Worm (Caenorhabditis elegans) whole organism, young adult: Measurements from ENCODE around the gene R07E4.3.
A peak's percentile ranks its signal among the peaks of the same experiment; 100 is the strongest.

Source experiments
- B0035.1 ChIP-seq: sonication (generic microtip); optimal IDR thresholded peaks from 2 replicates; lab custom pipeline; 2016; ENCODE audit warnings: missing genetic modification characterization, mild to moderate bottlenecking, missing compliant biosample characterization, missing genotype, missing genetic modification reagents
- D2030.7 ChIP-seq: fragments of 200-800 bp; sonication (Bioruptor generic); IDR thresholded peaks from 2 replicates; pipeline ENCODE4 v1.3.6; 2022; ENCODE audit warnings: missing genetic modification reagents, missing genetic modification characterization, missing compliant biosample characterization
- F23B12.7 ChIP-seq: sonication (generic microtip); optimal IDR thresholded peaks from 2 replicates; lab custom pipeline; 2017; ENCODE audit warnings: missing genetic modification characterization, mild to moderate bottlenecking, missing compliant biosample characterization, antibody characterized with exemption, moderate library complexity; ENCODE audit not compliant: insufficient read depth
- F49E8.2 ChIP-seq: sonication (generic microtip); optimal IDR thresholded peaks from 3 replicates; lab custom pipeline; 2017; ENCODE audit warnings: missing genetic modification characterization, mild to moderate bottlenecking, missing compliant biosample characterization, antibody characterized with exemption, moderate library complexity; ENCODE audit not compliant: insufficient read depth
- F55B11.4 ChIP-seq: sonication (generic microtip); optimal IDR thresholded peaks from 2 replicates; lab custom pipeline; 2016; ENCODE audit warnings: missing compliant biosample characterization, missing genetic modification characterization, borderline replicate concordance; ENCODE audit not compliant: insufficient read depth
- T07F8.4 ChIP-seq: sonication (generic microtip); optimal IDR thresholded peaks from 2 replicates; lab custom pipeline; 2016; ENCODE audit warnings: mild to moderate bottlenecking, missing genetic modification characterization, moderate library complexity, missing compliant biosample characterization
- Y53F4B.3 ChIP-seq: fragments of 200-800 bp; sonication (Bioruptor generic); IDR thresholded peaks from 2 replicates; pipeline ENCODE4 v1.3.6; 2022; ENCODE audit warnings: missing genetic modification reagents, missing genetic modification characterization, missing compliant biosample characterization
- Y56A3A.18 ChIP-seq: fragments of 200-800 bp; sonication (Bioruptor generic); IDR thresholded peaks from 2 replicates; pipeline ENCODE4 v1.3.6; 2022; ENCODE audit warnings: missing genetic modification reagents, missing genetic modification characterization, missing compliant biosample characterization
- akir-1 ChIP-seq: fragments of 200-800 bp; sonication (Bioruptor generic); optimal IDR thresholded peaks from 2 replicates; lab custom pipeline; 2018; ENCODE audit warnings: mild to moderate bottlenecking, missing genetic modification characterization, moderate library complexity, missing compliant biosample characterization
- attf-3 ChIP-seq: fragments of 200-800 bp; sonication (Bioruptor generic); conservative IDR thresholded peaks from 2 replicates; pipeline ENCODE4 v1.3.6; 2022; ENCODE audit warnings: missing genetic modification reagents, missing genetic modification characterization, missing compliant biosample characterization
- attf-6 ChIP-seq: fragments of 200-800 bp; sonication (Bioruptor generic); IDR thresholded peaks from 2 replicates; pipeline ENCODE4 v1.3.6; 2022; ENCODE audit warnings: missing genetic modification reagents, missing genetic modification characterization, missing compliant biosample characterization
- bed-2 ChIP-seq: fragments of 200-800 bp; sonication (Bioruptor generic); IDR thresholded peaks from 2 replicates; pipeline ENCODE4 v1.3.6; 2022; ENCODE audit warnings: missing genetic modification reagents, missing genetic modification characterization, missing compliant biosample characterization
- ccch-3 ChIP-seq: fragments of 200-800 bp; sonication (Bioruptor generic); optimal IDR thresholded peaks from 2 replicates; lab custom pipeline; 2018; ENCODE audit warnings: mild to moderate bottlenecking, missing genetic modification characterization, missing compliant biosample characterization
- cebp-1 ChIP-seq, 2 experiments: fragments of 200-800 bp in 1 of 2; sonication (Bioruptor generic) in 1 of 2; sonication (generic microtip) in 1 of 2; IDR thresholded peaks in 1 of 2; optimal IDR thresholded peaks in 1 of 2; 2 replicates each; pipeline versions ENCODE4 v1.3.6 to Lab custom; 2017 to 2022; ENCODE audit warnings: missing compliant biosample characterization in 2 of 2, missing genetic modification characterization in 2 of 2, mild to moderate bottlenecking in 1 of 2, missing genetic modification reagents in 1 of 2, moderate library complexity in 1 of 2
- ceh-40 ChIP-seq: fragments of 200-800 bp; sonication (Bioruptor generic); IDR thresholded peaks from 2 replicates; pipeline ENCODE4 v1.3.6; 2022; ENCODE audit warnings: missing genetic modification characterization, missing compliant biosample characterization
- ceh-58 ChIP-seq: fragments of 200-800 bp; sonication (Bioruptor generic); IDR thresholded peaks from 2 replicates; pipeline ENCODE4 v1.3.6; 2022; ENCODE audit warnings: missing genetic modification characterization, missing compliant biosample characterization
- dpl-1 ChIP-seq: fragments of 150-350 bp; optimal IDR thresholded peaks from 2 replicates; lab custom pipeline; 2014; ENCODE audit warnings: missing biosample characterization, missing genetic modification reagents, missing genetic modification characterization
- efl-1 ChIP-seq: fragments of 150-350 bp; optimal IDR thresholded peaks from 2 replicates; lab custom pipeline; 2014; ENCODE audit warnings: missing biosample characterization, missing genetic modification reagents, missing genetic modification characterization
- fkh-3 ChIP-seq: sonication (generic microtip); optimal IDR thresholded peaks from 2 replicates; lab custom pipeline; 2016; ENCODE audit warnings: mild to moderate bottlenecking, missing genetic modification characterization, missing compliant biosample characterization
- hlh-12 ChIP-seq: sonication (generic microtip); optimal IDR thresholded peaks from 2 replicates; lab custom pipeline; 2016; ENCODE audit warnings: missing genetic modification characterization, missing compliant biosample characterization
- hmg-1.2 ChIP-seq: fragments of 200-800 bp; sonication (Bioruptor generic); IDR thresholded peaks from 2 replicates; pipeline ENCODE4 v1.3.6; 2022; ENCODE audit warnings: missing genetic modification reagents, missing genetic modification characterization, missing compliant biosample characterization
- hmg-20 ChIP-seq: fragments of 200-800 bp; sonication (Bioruptor generic); IDR thresholded peaks from 2 replicates; pipeline ENCODE4 v1.3.6; 2022; ENCODE audit warnings: missing genetic modification reagents, missing genetic modification characterization, missing compliant biosample characterization
- let-607 ChIP-seq, 2 experiments: fragments of 200-800 bp in 1 of 2; sonication (Bioruptor generic) in 1 of 2; sonication (generic microtip) in 1 of 2; optimal IDR thresholded peaks; 2 replicates each; lab custom pipeline; 2016 to 2018; ENCODE audit warnings: mild to moderate bottlenecking in 2 of 2, missing compliant biosample characterization in 2 of 2, missing genetic modification characterization in 2 of 2, moderate library complexity in 2 of 2, missing genotype in 1 of 2
- lin-35 ChIP-seq, 3 experiments: fragments of 150-350 bp in 2 of 3; sonication (generic microtip) in 1 of 3; optimal IDR thresholded peaks; 2 replicates each; lab custom pipeline; 2014 to 2018; ENCODE audit warnings: missing biosample characterization in 3 of 3, missing genetic modification characterization in 3 of 3, missing genetic modification reagents in 3 of 3
- lin-54 ChIP-seq: fragments of 200-800 bp; sonication (Bioruptor generic); optimal IDR thresholded peaks from 2 replicates; lab custom pipeline; 2018; ENCODE audit warnings: mild to moderate bottlenecking, missing genetic modification characterization, missing compliant biosample characterization
- lir-1 ChIP-seq: fragments of 200-800 bp; sonication (Bioruptor generic); conservative IDR thresholded peaks from 2 replicates; pipeline ENCODE4 v1.3.6; 2022; ENCODE audit warnings: missing genetic modification reagents, missing genetic modification characterization, missing compliant biosample characterization
- madf-6 ChIP-seq: fragments of 200-800 bp; sonication (Bioruptor generic); IDR thresholded peaks from 2 replicates; pipeline ENCODE4 v1.3.6; 2022; ENCODE audit warnings: missing genetic modification reagents, missing genetic modification characterization, missing compliant biosample characterization
- madf-8 ChIP-seq: fragments of 200-800 bp; sonication (Bioruptor generic); conservative IDR thresholded peaks from 2 replicates; pipeline ENCODE4 v1.3.6; 2022; ENCODE audit warnings: missing genetic modification reagents, missing genetic modification characterization, missing compliant biosample characterization
- mel-28 ChIP-seq: sonication (generic microtip); optimal IDR thresholded peaks from 2 replicates; lab custom pipeline; 2016; ENCODE audit warnings: borderline replicate concordance, mild to moderate bottlenecking, missing genetic modification characterization, missing compliant biosample characterization
- nfyb-1 ChIP-seq: fragments of 200-800 bp; sonication (Bioruptor generic); IDR thresholded peaks from 2 replicates; pipeline ENCODE4 v1.3.6; 2022; ENCODE audit warnings: missing genetic modification reagents, missing genetic modification characterization, missing compliant biosample characterization
- nhr-80 ChIP-seq: sonication (generic microtip); optimal IDR thresholded peaks from 2 replicates; lab custom pipeline; 2016; ENCODE audit warnings: missing genetic modification characterization, missing compliant biosample characterization
- pbrm-1 ChIP-seq: fragments of 200-800 bp; sonication (Bioruptor generic); IDR thresholded peaks from 2 replicates; pipeline ENCODE4 v1.3.6; 2022; ENCODE audit warnings: missing genetic modification reagents, missing genetic modification characterization, missing compliant biosample characterization
- pha-4 ChIP-seq: fragments of 150-350 bp; sonication (generic microtip); optimal IDR thresholded peaks from 2 replicates; lab custom pipeline; 2014; ENCODE audit warnings: missing biosample characterization, missing genetic modification reagents, missing genetic modification characterization
- rcor-1 ChIP-seq: fragments of 200-800 bp; sonication (Bioruptor generic); IDR thresholded peaks from 2 replicates; pipeline ENCODE4 v1.3.6; 2022; ENCODE audit warnings: missing genetic modification reagents, missing genetic modification characterization, missing compliant biosample characterization
- rec-8 ChIP-seq, 2 experiments: sonication (generic microtip); optimal IDR thresholded peaks; 2 replicates each; lab custom pipeline; 2016; ENCODE audit warnings: mild to moderate bottlenecking in 2 of 2, missing genetic modification characterization in 2 of 2, missing genetic modification reagents in 2 of 2, missing genotype in 2 of 2, missing biosample characterization in 1 of 2, missing compliant biosample characterization in 1 of 2, moderate library complexity in 1 of 2
- sdz-38 ChIP-seq: sonication (generic microtip); optimal IDR thresholded peaks from 2 replicates; lab custom pipeline; 2016; ENCODE audit warnings: missing genotype, missing genetic modification characterization, missing compliant biosample characterization
- sea-2 ChIP-seq: fragments of 200-800 bp; sonication (Bioruptor generic); IDR thresholded peaks from 2 replicates; pipeline ENCODE4 v1.3.6; 2022; ENCODE audit warnings: missing genetic modification characterization, missing compliant biosample characterization
- snpc-3.4 ChIP-seq: sonication (generic microtip); optimal IDR thresholded peaks from 2 replicates; lab custom pipeline; 2017; ENCODE audit warnings: missing genetic modification characterization, mild to moderate bottlenecking, missing compliant biosample characterization, antibody characterized with exemption, moderate library complexity, missing genotype, missing genetic modification reagents
- somi-1 ChIP-seq: fragments of 200-800 bp; sonication (Bioruptor generic); optimal IDR thresholded peaks from 2 replicates; lab custom pipeline; 2018; ENCODE audit warnings: mild to moderate bottlenecking, missing genetic modification characterization, missing compliant biosample characterization
- sptf-2 ChIP-seq: fragments of 200-800 bp; sonication (Bioruptor generic); optimal IDR thresholded peaks from 2 replicates; lab custom pipeline; 2018; ENCODE audit warnings: mild to moderate bottlenecking, missing genetic modification characterization, missing compliant biosample characterization
- tbp1 ChIP-seq: fragments of 200-800 bp; sonication (Bioruptor generic); optimal IDR thresholded peaks from 2 replicates; lab custom pipeline; 2018; ENCODE audit warnings: mild to moderate bottlenecking, missing genetic modification characterization, missing compliant biosample characterization
- unc-130 ChIP-seq: sonication (generic microtip); optimal IDR thresholded peaks from 2 replicates; lab custom pipeline; 2016; ENCODE audit warnings: missing genetic modification reagents, missing genetic modification characterization, missing compliant biosample characterization
- xnd-1 ChIP-seq: sonication (generic microtip); optimal IDR thresholded peaks from 2 replicates; lab custom pipeline; 2016; ENCODE audit warnings: missing genotype, missing genetic modification reagents, missing genetic modification characterization, missing compliant biosample characterization

Gene R07E4.3

ce11 chrX:5932923-5933322 lies 20.3 kb upstream of the R07E4.3 start:
- TF ChIP-seq attf-3 (GFP tag; lab: Robert Waterston, UW) (no peak), madf-8 (GFP tag; lab: Robert Waterston, UW) (no peak)

ce11 chrX:5935473-5935872 lies 17.8 kb upstream of the R07E4.3 start, which contains the start of gene C46F4.3:
C46F4.3 (plus strand) TSS chrX:5935773.
- TF ChIP-seq lin-35 (GFP tag; optimal IDR thresholded peaks at IDR 0.05; lab: Kevin White, UChicago) (no peak), ccch-3 (GFP tag; lab: Kevin White, UChicago) (no peak), akir-1 (GFP tag; lab: Kevin White, UChicago) (no peak), dpl-1 (GFP tag; lab: Kevin White, UChicago) (no peak), madf-6 (GFP tag; lab: Robert Waterston, UW) (no peak), B0035.1 (tag; lab: Kevin White, UChicago) (no peak), nfyb-1 (GFP tag; lab: Robert Waterston, UW) (no peak), snpc-3.4 (no peak), lin-54 (no peak), T07F8.4 (tag; lab: Kevin White, UChicago) (no peak), hmg-20 (GFP tag; lab: Robert Waterston, UW) (no peak), rec-8 (tag; optimal IDR thresholded peaks at IDR 0.05; lab: Kevin White, UChicago) (no peak), sdz-38 (tag; lab: Kevin White, UChicago) (no peak), rcor-1 (no peak), F55B11.4 (tag; lab: Kevin White, UChicago) (no peak)

- TF ChIP-seq let-607 (tag; optimal IDR thresholded peaks at IDR 0.05; lab: Kevin White, UChicago): no peak
- peak; percentile 4 for TF ChIP-seq nhr-80 (tag; lab: Kevin White, UChicago)
- no peak for TF ChIP-seq lir-1 (GFP tag; lab: Robert Waterston, UW)
These were observed 11.9 kb upstream of the R07E4.3 start for ce11 chrX:5941325-5941724.

ce11 chrX:5942171-5942570 lies 11.1 kb upstream of the R07E4.3 start:
- TF ChIP-seq bed-2 (GFP tag; lab: Robert Waterston, UW): no peak
- no peak for TF ChIP-seq D2030.7
- TF ChIP-seq xnd-1: no peak
- no peak for TF ChIP-seq tbp1 (GFP tag; lab: Kevin White, UChicago)
- TF ChIP-seq hlh-12: no peak
- TF ChIP-seq somi-1 (GFP tag; lab: Kevin White, UChicago): peak; percentile 53
- no peak for TF ChIP-seq efl-1 (GFP tag; lab: Kevin White, UChicago)
- TF ChIP-seq ceh-40: no peak
- no peak for TF ChIP-seq sea-2 (GFP tag; lab: Robert Waterston, UW)
- TF ChIP-seq pha-4 (tag; lab: Kevin White, UChicago): no peak
- no peak for TF ChIP-seq ceh-58 (GFP tag; lab: Robert Waterston, UW)
- no peak for TF ChIP-seq Y53F4B.3 (GFP tag; lab: Robert Waterston, UW)
- no peak for TF ChIP-seq unc-130 (GFP tag; lab: Kevin White, UChicago)
- no peak for TF ChIP-seq attf-3 (GFP tag; lab: Robert Waterston, UW)
- no peak for TF ChIP-seq F23B12.7 (tag; lab: Kevin White, UChicago)
- peak; percentile 21; the same call in 1 of the 2 replicates for TF ChIP-seq hmg-1.2
- 0 out of 2 replicates have a peak, but pooled peaks have one; percentile 25 for TF ChIP-seq cebp-1 (GFP tag; IDR thresholded peaks at IDR 0.05; lab: Robert Waterston, UW)
- peak; percentile 40 for TF ChIP-seq cebp-1 (tag; optimal IDR thresholded peaks at IDR 0.05; lab: Kevin White, UChicago)
- no peak for TF ChIP-seq fkh-3
- TF ChIP-seq sptf-2 (GFP tag; lab: Kevin White, UChicago): no peak
- no peak for TF ChIP-seq Y56A3A.18 (GFP tag; lab: Robert Waterston, UW)
- no peak for TF ChIP-seq pbrm-1 (GFP tag; lab: Robert Waterston, UW)
- TF ChIP-seq mel-28 (tag; lab: Kevin White, UChicago): no peak
- TF ChIP-seq attf-6 (GFP tag; lab: Robert Waterston, UW): no peak
- TF ChIP-seq F49E8.2 (tag; lab: Kevin White, UChicago): no peak
